Fruit fly (Drosophila melanogaster): ENCODE data around the gene SP1029.
A peak's percentile ranks its signal among the peaks of the same experiment; 100 is the strongest.

The SP1029 gene

DNA sequence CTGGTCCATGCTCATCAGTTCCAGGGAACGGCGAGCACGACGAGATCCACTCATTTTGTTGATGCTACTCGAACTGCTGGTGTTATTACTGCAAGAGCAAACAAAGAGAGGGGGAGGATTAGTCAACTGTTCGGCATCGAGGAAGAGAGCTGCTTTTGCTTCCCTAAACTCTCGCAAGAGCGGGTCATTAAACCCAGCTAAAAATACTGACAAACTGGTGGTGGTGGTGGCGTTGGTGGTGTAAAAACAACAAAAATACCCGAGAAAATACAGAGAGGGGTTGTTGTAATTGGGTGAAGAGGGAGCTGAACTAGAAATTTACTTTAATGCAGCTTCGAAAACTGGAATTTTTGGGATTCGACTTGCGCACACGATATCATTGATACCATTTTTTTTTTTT, 3.6 kb upstream of the SP1029 start:
- TF ChIP-seq CTCF (optimal IDR thresholded peaks at IDR 0.05) (no peak), CG8478 (optimal IDR thresholded peaks at IDR 0.05) (no peak)

DNA sequence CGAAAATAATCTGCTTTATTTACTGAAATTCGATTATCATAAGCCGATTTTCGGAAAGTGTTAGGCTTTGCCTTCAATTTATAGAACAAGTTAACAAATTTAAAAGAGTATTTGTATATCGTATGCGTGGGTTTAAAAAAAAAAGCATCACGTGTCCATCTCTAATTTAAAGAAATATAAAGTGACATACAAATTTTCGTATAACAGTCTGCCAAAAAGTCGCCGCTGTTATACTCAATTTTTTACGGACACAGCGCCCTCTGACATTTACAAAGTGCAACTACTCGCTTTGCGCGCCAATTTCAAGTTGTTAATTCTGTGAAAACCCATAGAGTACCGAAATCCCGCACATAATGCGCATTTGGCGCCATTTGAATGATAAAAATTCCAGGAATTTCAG, 1.2 kb upstream of the SP1029 start:
- TF ChIP-seq CG8478 (optimal IDR thresholded peaks at IDR 0.05), result no peak
- peak; percentile 91 to 93 for TF ChIP-seq CTCF (optimal IDR thresholded peaks at IDR 0.05)

DNA sequence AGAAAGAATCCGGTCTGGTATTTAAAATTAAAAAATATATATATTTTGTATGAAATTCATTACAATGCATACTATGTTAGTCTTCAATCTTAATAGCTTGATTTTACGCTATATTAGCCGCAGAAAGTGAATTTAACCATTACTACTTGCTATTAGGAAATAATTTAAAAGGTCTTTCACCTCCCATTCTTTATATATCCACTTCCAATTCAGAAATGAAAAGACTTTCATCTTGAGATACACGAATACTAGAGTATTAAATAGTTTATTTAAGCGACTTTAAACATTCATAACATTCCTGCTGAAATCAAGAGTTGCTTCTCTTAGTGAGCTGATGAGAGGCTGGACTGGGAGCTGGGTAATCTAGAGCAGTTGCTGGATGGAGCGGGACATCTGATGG, 5.5 kb downstream of the SP1029 start, which contains the start of gene CG31445:
Gene CG31445, minus strand, starts transcription at position 101 of the 400 bp plus-strand sequence.
- no peak for TF ChIP-seq CG8478 (optimal IDR thresholded peaks at IDR 0.05)
- no peak for TF ChIP-seq CTCF (optimal IDR thresholded peaks at IDR 0.05)

DNA sequence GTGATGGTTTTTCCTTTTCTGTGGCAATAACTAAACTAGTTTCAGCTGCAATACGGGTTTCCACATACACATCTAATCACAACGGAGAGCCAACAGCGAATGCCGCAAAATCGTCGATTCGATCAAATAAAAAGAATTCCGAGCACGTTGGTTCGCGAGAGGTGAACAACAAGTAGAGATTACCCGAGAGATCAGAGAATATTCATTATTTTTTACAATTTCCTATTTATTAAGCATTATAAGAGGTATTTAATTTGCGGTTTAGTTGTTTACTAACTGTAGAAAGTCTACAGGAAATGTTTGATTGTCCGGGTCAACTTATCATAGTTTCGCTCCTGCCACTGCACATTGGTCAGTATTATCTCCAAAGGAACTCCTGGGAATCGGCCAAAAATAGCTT, 11.6 kb downstream of the SP1029 start, which contains the start of gene CG11951:
Gene CG11951, minus strand, starts transcription at position 101 of the 400 bp plus-strand sequence.
- TF ChIP-seq CG8478 (optimal IDR thresholded peaks at IDR 0.05) (no peak), CTCF (optimal IDR thresholded peaks at IDR 0.05) (no peak)

DNA sequence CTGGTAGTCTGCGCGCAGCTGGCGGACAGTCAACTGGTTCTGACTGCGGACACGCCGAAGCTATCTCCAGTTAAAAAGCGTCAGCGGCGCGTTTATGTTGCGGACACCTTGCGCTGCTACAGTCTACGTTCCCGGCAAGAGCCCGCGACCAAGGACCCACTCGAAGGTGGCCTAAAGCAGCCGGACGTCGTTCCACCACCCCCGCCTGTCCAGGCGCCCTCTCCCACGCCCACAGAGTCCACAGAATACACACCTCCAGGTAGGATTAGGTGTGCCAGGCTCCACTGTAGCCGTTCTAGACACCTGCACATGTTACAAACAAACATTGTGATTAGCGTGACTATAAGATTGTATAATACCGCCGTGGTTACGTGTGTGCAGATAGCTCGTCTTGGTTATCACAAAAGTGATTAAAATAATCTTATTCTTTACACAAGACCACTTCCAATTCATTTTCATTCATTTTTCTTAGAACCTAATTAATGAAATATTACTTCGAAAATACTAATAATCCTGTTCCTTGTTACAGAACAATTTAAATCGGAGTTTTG, 19.6 kb downstream of the SP1029 start:
- TF ChIP-seq CTCF (optimal IDR thresholded peaks at IDR 0.05) (no peak), CG8478 (optimal IDR thresholded peaks at IDR 0.05) (no peak)

DNA sequence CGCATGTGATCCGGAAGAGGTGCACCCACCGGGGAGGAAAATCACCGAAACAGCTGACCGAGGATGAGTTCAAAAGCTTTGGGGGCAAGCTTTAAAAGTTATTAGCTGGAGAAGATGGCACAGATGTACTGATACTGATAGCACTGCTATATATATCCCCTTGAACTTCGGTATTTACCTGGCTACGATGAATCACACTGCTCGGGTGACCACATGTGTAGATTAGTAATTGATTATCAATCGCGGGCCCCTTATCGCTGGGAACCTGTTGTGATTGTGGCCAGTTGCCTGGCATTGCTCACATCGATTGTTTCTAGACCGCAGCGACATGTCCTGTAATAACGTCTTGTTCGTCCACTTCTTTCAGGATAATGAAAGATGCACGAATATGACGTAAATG, 20.3 kb downstream of the SP1029 start:
- TF ChIP-seq CG8478 (optimal IDR thresholded peaks at IDR 0.05) (no peak), CTCF (optimal IDR thresholded peaks at IDR 0.05) (no peak)

DNA sequence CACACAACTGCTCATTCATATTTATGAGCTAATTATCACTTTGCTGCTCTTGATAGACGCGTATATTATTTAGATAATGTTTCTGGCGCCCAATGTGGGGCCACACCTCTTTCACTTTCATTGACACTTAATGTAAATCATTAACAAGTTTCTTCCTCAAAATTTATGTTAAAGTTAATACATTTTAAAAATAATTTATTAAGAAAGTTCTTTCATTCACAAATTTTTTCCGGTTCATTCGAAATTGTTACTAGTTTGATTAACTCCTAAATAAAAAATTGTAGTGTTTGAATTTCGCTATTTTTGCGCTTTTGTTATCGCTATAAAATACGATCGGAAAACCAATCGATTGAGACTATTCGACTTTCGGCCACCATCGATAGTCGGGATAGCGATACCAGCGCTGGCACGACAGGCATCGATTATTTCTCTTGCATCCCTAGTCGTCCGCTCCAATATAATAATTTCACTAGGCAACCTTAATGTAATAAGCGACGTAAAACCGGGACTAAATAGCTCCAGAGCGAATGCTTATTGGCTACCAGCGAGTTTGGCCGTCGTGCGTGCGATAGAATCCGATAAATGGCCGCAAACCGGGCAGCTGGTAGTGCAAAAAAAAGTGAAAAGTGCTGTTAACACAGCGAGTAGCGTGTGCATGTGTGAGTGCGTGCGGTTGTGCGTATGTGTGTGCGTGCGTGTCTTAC, 21.4 kb downstream of the SP1029 start, which contains the start of gene Usp1:
Gene Usp1, plus strand, starts transcription at position 417 of the 704 bp plus-strand sequence.
- TF ChIP-seq CG8478 (optimal IDR thresholded peaks at IDR 0.05) (no peak), CTCF (optimal IDR thresholded peaks at IDR 0.05) (peak in 1 of 2 experiments; percentile 48)

DNA sequence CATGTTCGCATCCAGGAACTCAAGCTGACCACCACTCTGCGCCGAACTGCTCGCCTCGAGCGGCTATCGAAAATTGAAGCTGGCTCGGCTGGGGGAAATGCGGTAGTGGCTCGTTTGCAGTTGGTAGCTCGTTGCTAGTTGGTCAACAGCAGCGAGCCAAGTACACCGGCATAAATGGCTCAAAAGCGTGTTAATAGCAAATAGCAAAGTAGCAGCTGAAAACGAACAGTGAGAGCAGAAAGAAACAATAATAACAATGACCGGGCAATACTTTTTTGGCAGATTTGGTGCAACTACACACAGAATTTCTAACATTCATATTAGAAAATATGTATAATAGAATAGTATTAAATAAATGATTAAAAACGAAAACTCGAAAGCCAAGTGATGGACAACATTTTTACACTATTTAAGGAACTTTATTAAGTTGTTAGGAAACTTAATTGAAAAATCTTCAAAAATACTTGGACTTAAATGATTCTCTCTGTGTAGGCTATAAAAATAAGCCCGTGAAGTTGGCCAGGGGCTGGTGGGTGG, 22.5 kb downstream of the SP1029 start, which contains the start of gene CG14507:
Gene CG14507, minus strand, starts transcription at position 51 of the 537 bp plus-strand sequence.
- TF ChIP-seq CG8478 (optimal IDR thresholded peaks at IDR 0.05) (no peak), CTCF (optimal IDR thresholded peaks at IDR 0.05) (no peak)

DNA sequence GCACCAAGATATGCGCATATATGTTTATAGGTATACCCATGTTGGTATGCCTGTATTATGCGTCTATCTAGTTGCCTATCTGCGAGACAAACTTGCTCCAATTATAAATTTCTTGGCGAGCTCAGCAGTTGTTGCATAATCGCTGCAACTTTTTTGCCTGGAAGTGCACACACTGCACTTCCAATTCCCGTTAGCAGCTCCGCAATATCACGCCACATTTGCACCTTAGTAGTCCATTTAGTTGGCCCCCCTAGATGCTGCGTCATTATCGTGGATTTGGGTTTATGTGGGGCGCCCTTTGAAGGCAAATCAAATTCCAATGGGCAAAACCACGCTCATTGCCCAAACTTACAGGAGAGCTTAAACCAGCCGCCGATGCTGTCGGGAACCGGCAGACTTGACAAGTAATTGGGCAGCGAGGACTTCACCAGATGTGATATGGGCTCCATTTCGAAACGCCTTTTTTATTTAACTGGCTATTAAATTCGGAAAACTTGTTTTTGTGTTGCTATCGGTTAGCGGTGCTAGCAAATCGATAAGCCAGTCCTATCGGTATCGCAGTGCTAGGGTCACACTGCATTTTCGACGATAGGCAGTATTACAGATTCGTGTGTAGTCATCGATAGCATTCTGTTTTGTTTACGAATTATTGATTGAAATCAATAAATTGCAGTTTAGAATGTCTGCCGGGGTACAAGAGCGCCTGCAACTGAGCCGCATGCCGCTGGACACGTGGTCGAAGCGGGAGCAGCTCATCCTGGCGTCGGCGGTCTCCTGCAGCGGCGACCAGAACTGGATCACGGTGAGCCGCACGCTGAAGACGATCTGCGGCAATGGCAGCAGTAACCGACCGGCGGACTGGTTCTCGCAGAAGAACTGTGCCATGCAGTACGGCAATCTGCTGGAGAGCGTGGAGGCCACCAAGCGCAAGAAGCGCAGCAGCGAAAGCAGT, 27.1 kb downstream of the SP1029 start, which contains the start of the genes Cisd2 and Brd8:
Gene Cisd2, minus strand, starts transcription at position 538 of the 952 bp plus-strand sequence.
Gene Brd8, plus strand, starts transcription at position 595 of the 952 bp plus-strand sequence.
- TF ChIP-seq CG8478 (optimal IDR thresholded peaks at IDR 0.05) (no peak), CTCF (optimal IDR thresholded peaks at IDR 0.05) (peak in 1 of 2 experiments; percentile 6)

DNA sequence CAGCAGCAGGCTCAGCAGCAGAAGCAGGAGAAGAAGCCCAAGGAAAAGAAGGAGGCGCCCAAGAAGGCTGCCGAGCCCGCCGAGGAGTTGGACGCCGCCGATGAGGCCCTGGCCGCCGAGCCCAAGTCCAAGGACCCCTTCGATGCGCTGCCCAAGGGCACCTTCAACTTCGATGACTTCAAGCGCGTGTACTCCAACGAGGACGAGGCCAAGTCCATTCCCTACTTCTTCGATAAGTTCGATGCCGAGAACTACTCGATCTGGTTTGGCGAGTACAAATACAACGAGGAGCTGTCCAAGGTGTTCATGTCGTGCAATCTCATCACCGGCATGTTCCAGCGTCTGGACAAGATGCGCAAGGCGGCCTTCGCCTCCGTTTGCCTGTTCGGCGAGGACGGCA, 29.1 kb downstream of the SP1029 start:
- TF ChIP-seq CG8478 (optimal IDR thresholded peaks at IDR 0.05), result no peak
- no peak for TF ChIP-seq CTCF (optimal IDR thresholded peaks at IDR 0.05)

DNA sequence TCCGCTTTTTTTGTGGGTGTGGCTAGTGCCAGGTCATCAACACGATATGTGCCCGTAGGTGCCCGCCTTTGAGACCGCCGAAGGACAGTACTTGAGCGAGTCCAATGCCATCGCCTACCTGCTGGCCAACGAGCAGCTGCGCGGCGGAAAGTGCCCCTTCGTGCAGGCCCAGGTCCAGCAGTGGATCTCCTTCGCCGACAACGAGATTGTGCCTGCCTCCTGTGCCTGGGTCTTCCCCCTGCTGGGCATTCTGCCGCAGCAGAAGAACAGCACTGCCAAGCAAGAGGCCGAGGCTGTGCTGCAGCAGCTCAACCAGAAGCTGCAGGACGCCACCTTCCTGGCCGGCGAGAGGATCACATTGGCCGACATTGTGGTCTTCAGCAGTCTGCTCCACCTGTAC, 29.7 kb downstream of the SP1029 start:
- TF ChIP-seq CTCF (optimal IDR thresholded peaks at IDR 0.05) (no peak), CG8478 (optimal IDR thresholded peaks at IDR 0.05) (no peak)

DNA sequence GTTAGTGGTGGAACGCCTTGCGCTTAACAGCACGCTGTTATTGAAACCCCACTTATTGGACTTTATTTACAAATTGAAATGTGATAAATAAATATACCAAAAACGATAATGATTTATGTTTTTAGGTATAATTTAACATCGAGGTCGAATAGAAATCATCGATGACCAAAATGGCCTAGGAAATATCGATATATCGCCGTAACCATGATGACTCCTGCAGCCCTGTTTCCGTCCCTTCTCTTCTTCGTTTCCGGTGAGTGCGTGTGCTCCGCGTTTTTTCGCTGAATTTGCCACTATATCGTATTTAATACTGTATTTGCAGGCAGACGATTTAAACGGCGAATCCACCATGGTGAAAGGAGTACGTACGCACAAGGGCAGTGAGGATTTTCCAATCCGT, 30.3 kb downstream of the SP1029 start, which contains the start of gene eEF1gamma:
Gene eEF1gamma, plus strand, starts transcription at position 225 of the 400 bp plus-strand sequence.
- no peak for TF ChIP-seq CG8478 (optimal IDR thresholded peaks at IDR 0.05)
- peak; percentile 10 to 24 for TF ChIP-seq CTCF (optimal IDR thresholded peaks at IDR 0.05)

DNA sequence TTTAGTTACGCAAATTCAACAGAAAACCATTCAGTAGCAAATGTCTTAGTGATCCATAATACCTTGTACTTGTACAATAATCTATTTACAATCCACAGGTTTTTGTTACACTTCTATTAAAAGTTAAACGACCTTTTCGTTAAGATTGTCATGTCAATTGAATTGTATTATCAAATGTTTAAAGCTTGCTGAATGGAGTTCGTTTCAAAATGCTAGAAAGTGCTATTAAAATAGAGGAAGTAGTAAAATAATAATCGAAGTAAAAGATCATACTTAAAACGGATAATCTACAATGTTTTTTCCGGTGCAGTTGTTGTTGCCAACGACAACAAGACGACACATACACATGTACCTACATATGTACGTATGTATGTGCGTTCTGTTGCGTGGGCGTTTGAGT, 32.2 kb downstream of the SP1029 start:
- TF ChIP-seq CTCF (optimal IDR thresholded peaks at IDR 0.05) (no peak), CG8478 (optimal IDR thresholded peaks at IDR 0.05) (no peak)

DNA sequence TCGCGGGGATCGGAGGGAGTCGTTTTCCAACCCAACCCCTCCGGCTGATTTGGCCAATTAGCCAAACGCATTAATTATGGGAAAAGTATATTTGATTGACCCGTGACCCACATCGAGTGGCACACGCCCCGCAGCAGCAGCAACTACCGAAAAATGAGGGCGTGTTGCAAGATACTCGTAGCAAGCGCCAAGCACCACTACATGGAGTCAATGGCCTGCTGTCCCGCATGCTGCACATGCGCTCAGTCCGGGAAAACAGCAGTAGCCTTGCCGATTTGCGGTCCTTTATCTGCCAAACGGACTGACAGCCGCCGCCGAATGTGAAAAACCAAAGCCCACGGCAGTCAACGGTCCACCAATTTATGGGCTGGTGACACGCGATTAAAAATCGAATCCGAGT, 32.9 kb downstream of the SP1029 start:
- TF ChIP-seq CTCF (optimal IDR thresholded peaks at IDR 0.05) (no peak), CG8478 (optimal IDR thresholded peaks at IDR 0.05) (no peak)

DNA sequence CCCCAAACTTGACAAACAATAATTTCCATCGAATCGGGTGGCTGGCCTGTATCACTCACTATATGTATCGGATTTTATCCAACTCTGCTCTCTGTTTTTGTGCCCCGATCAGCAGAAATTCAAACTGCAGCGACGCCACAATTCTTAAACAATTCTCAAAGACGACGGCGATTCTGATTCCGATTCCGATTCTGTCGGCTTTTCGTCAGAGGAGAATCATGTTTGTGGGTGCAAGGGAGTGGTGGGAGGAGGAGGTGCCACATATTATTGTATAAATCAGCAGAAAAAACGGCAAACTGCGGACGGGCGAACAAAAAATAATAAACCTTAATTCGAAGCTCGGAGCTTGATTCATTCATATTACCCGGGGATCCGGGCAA, 33.8 kb downstream of the SP1029 start:
- TF ChIP-seq CTCF (optimal IDR thresholded peaks at IDR 0.05), result no peak
- no peak for TF ChIP-seq CG8478 (optimal IDR thresholded peaks at IDR 0.05)

Measured in S2 (cell line).